Fruit fly (Drosophila melanogaster) whole organism, embryonic: ENCODE results near the gene klar.
A peak's percentile ranks its signal among the peaks of the same experiment; 100 is the strongest.

ENCODE experiments used
- CG10209 ChIP-seq: fragments of 200-800 bp; sonication (Bioruptor generic); optimal IDR thresholded peaks from 3 replicates; lab custom pipeline; 2017; ENCODE audit warnings: missing biosample characterization, mild to moderate bottlenecking, missing genetic modification characterization, missing genetic modification reagents
- CG10654 ChIP-seq: fragments of 200-800 bp; sonication (Bioruptor generic); optimal IDR thresholded peaks from 2 replicates; lab custom pipeline; 2016; ENCODE audit warnings: missing biosample characterization, missing genetic modification characterization
- CG11723 ChIP-seq: fragments of 200-800 bp; sonication (Bioruptor generic); optimal IDR thresholded peaks from 2 replicates; lab custom pipeline; 2017; ENCODE audit warnings: missing biosample characterization, mild to moderate bottlenecking, missing genetic modification characterization
- CG13287 ChIP-seq: fragments of 200-800 bp; sonication (Bioruptor generic); IDR thresholded peaks from 2 replicates; pipeline ENCODE4 v1.3.6; 2022; ENCODE audit warnings: missing biosample characterization, missing genetic modification characterization; ENCODE audit not compliant: partially characterized antibody
- CG18764 ChIP-seq: fragments of 200-800 bp; sonication (Bioruptor generic); optimal IDR thresholded peaks from 3 replicates; lab custom pipeline; 2016; ENCODE audit warnings: missing biosample characterization, missing genetic modification characterization
- CG2120 ChIP-seq: fragments of 200-800 bp; sonication (Bioruptor generic); optimal IDR thresholded peaks from 3 replicates; lab custom pipeline; 2016; ENCODE audit warnings: missing biosample characterization, missing genetic modification characterization
- CG2129 ChIP-seq: fragments of 200-800 bp; sonication (Bioruptor generic); IDR thresholded peaks from 2 replicates; pipeline ENCODE4 v1.3.6; 2022; ENCODE audit warnings: missing biosample characterization, missing genetic modification characterization; ENCODE audit not compliant: partially characterized antibody
- CG2199 ChIP-seq: fragments of 200-800 bp; sonication (Bioruptor generic); IDR thresholded peaks from 3 replicates; pipeline ENCODE4 v1.3.6; 2022; ENCODE audit warnings: missing biosample characterization, missing genetic modification characterization
- CG2202 ChIP-seq: fragments of 200-800 bp; sonication (Bioruptor generic); optimal IDR thresholded peaks from 2 replicates; lab custom pipeline; 2018; ENCODE audit warnings: missing biosample characterization, mild to moderate bottlenecking, missing genetic modification characterization
- CG2678 ChIP-seq: fragments of 200-800 bp; sonication (Bioruptor generic); optimal IDR thresholded peaks from 3 replicates; lab custom pipeline; 2019; ENCODE audit warnings: missing biosample characterization, mild to moderate bottlenecking, missing genetic modification characterization, moderate library complexity
- CG3065 ChIP-seq: fragments of 200-800 bp; sonication (Bioruptor generic); optimal IDR thresholded peaks from 2 replicates; lab custom pipeline; 2016; ENCODE audit warnings: missing biosample characterization, missing genetic modification characterization
- CG31365 ChIP-seq: fragments of 200-800 bp; sonication (Bioruptor generic); optimal IDR thresholded peaks from 2 replicates; lab custom pipeline; 2018; ENCODE audit warnings: missing biosample characterization, mild to moderate bottlenecking, missing genetic modification characterization
- CG4282 ChIP-seq: fragments of 200-800 bp; sonication (Bioruptor generic); optimal IDR thresholded peaks from 2 replicates; lab custom pipeline; 2016; ENCODE audit warnings: missing biosample characterization, missing genetic modification characterization
- CG5953 ChIP-seq: fragments of 200-800 bp; sonication (Bioruptor generic); IDR thresholded peaks from 2 replicates; pipeline ENCODE4 v1.3.6; 2022; ENCODE audit warnings: missing biosample characterization, missing genetic modification characterization
- CG7928 ChIP-seq: fragments of 200-800 bp; sonication (Bioruptor generic); optimal IDR thresholded peaks from 2 replicates; lab custom pipeline; 2017; ENCODE audit warnings: missing biosample characterization, mild to moderate bottlenecking, missing genetic modification characterization
- CG7987 ChIP-seq: fragments of 200-800 bp; sonication (Bioruptor generic); optimal IDR thresholded peaks from 2 replicates; lab custom pipeline; 2018; ENCODE audit warnings: missing biosample characterization, mild to moderate bottlenecking, missing genetic modification characterization, moderate library complexity
- D ChIP-seq, 2 experiments: fragments of 200-800 bp in 1 of 2; fragments of >200 bp in 1 of 2; sonication (Bioruptor generic) in 1 of 2; optimal IDR thresholded peaks; 2 replicates in 1 of 2; 3 replicates in 1 of 2; lab custom pipeline; 2017; ENCODE audit warnings: mild to moderate bottlenecking in 1 of 2, missing biosample characterization in 1 of 2, missing genetic modification characterization in 1 of 2, missing genetic modification reagents in 1 of 2
- D19A ChIP-seq: fragments of 200-800 bp; optimal IDR thresholded peaks from 3 replicates; lab custom pipeline; 2019; ENCODE audit warnings: missing biosample characterization, mild to moderate bottlenecking, missing genetic modification characterization, moderate library complexity
- Dp ChIP-seq: fragments of 200-800 bp; sonication (Bioruptor generic); optimal IDR thresholded peaks from 2 replicates; lab custom pipeline; 2018; ENCODE audit warnings: missing biosample characterization, mild to moderate bottlenecking, missing genetic modification characterization, moderate library complexity
- E2f1 ChIP-seq: fragments of 200-800 bp; sonication (Bioruptor generic); IDR thresholded peaks from 2 replicates; pipeline ENCODE4 v1.3.6; 2022; ENCODE audit warnings: missing biosample characterization, missing genetic modification characterization
- Ets65A ChIP-seq: fragments of 200-800 bp; sonication (Bioruptor generic); peaks from one replicate; lab custom pipeline; 2016; ENCODE audit warnings: missing biosample characterization, missing genetic modification characterization
- HHEX ChIP-seq: fragments of 200-800 bp; sonication (Bioruptor generic); optimal IDR thresholded peaks from 3 replicates; lab custom pipeline; 2017; ENCODE audit warnings: missing biosample characterization, mild to moderate bottlenecking, missing genetic modification characterization, missing genetic modification reagents
- MBD-R2 ChIP-seq: fragments of 200-800 bp; sonication (Bioruptor generic); IDR thresholded peaks from 2 replicates; pipeline ENCODE4 v1.3.6; 2022; ENCODE audit warnings: missing biosample characterization, missing genetic modification characterization
- Mad ChIP-seq: fragments of 200-800 bp; sonication (Bioruptor generic); optimal IDR thresholded peaks from 2 replicates; lab custom pipeline; 2016; ENCODE audit warnings: missing biosample characterization, missing genetic modification characterization
- Nf-YC ChIP-seq: fragments of 200-800 bp; optimal IDR thresholded peaks from 3 replicates; lab custom pipeline; 2019; ENCODE audit warnings: missing biosample characterization, mild to moderate bottlenecking, missing genetic modification characterization, moderate library complexity
- Pdp1 ChIP-seq, 2 experiments: fragments of 200-800 bp; sonication (Bioruptor generic); optimal IDR thresholded peaks; 3 replicates each; lab custom pipeline; 2016; ENCODE audit warnings: missing biosample characterization in 2 of 2, missing genetic modification characterization in 2 of 2, mild to moderate bottlenecking in 1 of 2, moderate library complexity in 1 of 2
- Side ChIP-seq: fragments of 200-800 bp; sonication (Bioruptor generic); optimal IDR thresholded peaks from 2 replicates; lab custom pipeline; 2016; ENCODE audit warnings: missing biosample characterization, missing genetic modification characterization
- Sin3A ChIP-seq: fragments of >200 bp; optimal IDR thresholded peaks from 2 replicates; lab custom pipeline; 2018
- Spps ChIP-seq: fragments of 200-800 bp; sonication (Bioruptor generic); optimal IDR thresholded peaks from 2 replicates; lab custom pipeline; 2018; ENCODE audit warnings: missing biosample characterization, mild to moderate bottlenecking, missing genetic modification characterization
- amos ChIP-seq: fragments of 200-800 bp; sonication (Bioruptor generic); IDR thresholded peaks from 2 replicates; pipeline ENCODE4 v1.3.6; 2022; ENCODE audit warnings: missing biosample characterization, missing genetic modification characterization; ENCODE audit not compliant: partially characterized antibody
- cato ChIP-seq: fragments of 200-800 bp; sonication (Bioruptor generic); optimal IDR thresholded peaks from 2 replicates; lab custom pipeline; 2016; ENCODE audit warnings: missing biosample characterization, missing genetic modification characterization, borderline replicate concordance
- dati ChIP-seq: fragments of 200-800 bp; sonication (Bioruptor generic); IDR thresholded peaks from 2 replicates; pipeline ENCODE4 v1.3.6; 2022; ENCODE audit warnings: missing biosample characterization, missing genetic modification characterization
- gt ChIP-seq: fragments of 200-800 bp; sonication (Bioruptor generic); IDR thresholded peaks from 2 replicates; pipeline ENCODE4 v1.3.6; 2022; ENCODE audit warnings: missing biosample characterization, missing genetic modification characterization
- hb ChIP-seq: fragments of 200-800 bp; sonication (Bioruptor generic); IDR thresholded peaks from 3 replicates; pipeline ENCODE4 v1.3.6; 2022; ENCODE audit warnings: missing biosample characterization, missing genetic modification characterization; ENCODE audit not compliant: partially characterized antibody
- hkb ChIP-seq, 2 experiments: fragments of 200-800 bp in 1 of 2; fragments of >200 bp in 1 of 2; sonication (Bioruptor generic) in 1 of 2; IDR thresholded peaks in 1 of 2; optimal IDR thresholded peaks in 1 of 2; 2 replicates each; pipeline versions ENCODE4 v1.3.6 to Lab custom; 2017 to 2022; ENCODE audit warnings: missing biosample characterization in 1 of 2, missing genetic modification characterization in 1 of 2
- hth ChIP-seq: fragments of >200 bp; optimal IDR thresholded peaks from 2 replicates; lab custom pipeline; 2017; ENCODE audit warnings: inconsistent platforms
- maf-S ChIP-seq: fragments of 200-800 bp; sonication (Bioruptor generic); optimal IDR thresholded peaks from 2 replicates; lab custom pipeline; 2016; ENCODE audit warnings: missing biosample characterization, missing genetic modification characterization
- pan ChIP-seq, 4 experiments: fragments of >200 bp in 3 of 4; fragments of 200-800 bp in 1 of 4; sonication (Bioruptor generic) in 1 of 4; optimal IDR thresholded peaks in 3 of 4; IDR thresholded peaks in 1 of 4; 2 replicates each; pipeline versions ENCODE4 v1.3.6 to Lab custom; 2017 to 2022; ENCODE audit warnings: missing biosample characterization in 2 of 4, missing genetic modification characterization in 2 of 4, mixed read lengths in 1 of 4
- pb ChIP-seq: fragments of 200-800 bp; sonication (Bioruptor generic); optimal IDR thresholded peaks from 3 replicates; lab custom pipeline; 2016; ENCODE audit warnings: missing biosample characterization, missing genetic modification characterization
- pum ChIP-seq: fragments of 200-800 bp; sonication (Bioruptor generic); optimal IDR thresholded peaks from 2 replicates; lab custom pipeline; 2016; ENCODE audit warnings: missing biosample characterization, missing genetic modification characterization
- ranshi ChIP-seq: fragments of 200-800 bp; sonication (Bioruptor generic); IDR thresholded peaks from 2 replicates; pipeline ENCODE4 v1.3.6; 2022; ENCODE audit warnings: missing biosample characterization, missing genetic modification characterization
- rib ChIP-seq: fragments of 200-800 bp; sonication (Bioruptor generic); IDR thresholded peaks from 2 replicates; pipeline ENCODE4 v1.3.6; 2022; ENCODE audit warnings: missing biosample characterization, missing genetic modification characterization
- slou ChIP-seq: fragments of 200-800 bp; sonication (Bioruptor generic); optimal IDR thresholded peaks from 3 replicates; lab custom pipeline; 2016; ENCODE audit warnings: missing biosample characterization, missing genetic modification characterization
- sna ChIP-seq: fragments of 200-800 bp; sonication (Bioruptor generic); IDR thresholded peaks from 2 replicates; pipeline ENCODE4 v1.3.6; 2022; ENCODE audit warnings: missing biosample characterization, missing genetic modification characterization; ENCODE audit not compliant: partially characterized antibody
- sug ChIP-seq: fragments of 200-800 bp; optimal IDR thresholded peaks from 2 replicates; lab custom pipeline; 2019; ENCODE audit warnings: missing biosample characterization, mild to moderate bottlenecking, missing genetic modification characterization, moderate library complexity
- ttk ChIP-seq: fragments of 200-800 bp; sonication (Bioruptor generic); IDR thresholded peaks from 2 replicates; pipeline ENCODE4 v2.1.2; 2022; ENCODE audit warnings: missing biosample characterization, missing genetic modification characterization
- usp ChIP-seq: fragments of >200 bp; optimal IDR thresholded peaks from 2 replicates; lab custom pipeline; 2017; ENCODE audit warnings: missing biosample characterization, missing genetic modification characterization
- wor ChIP-seq: fragments of 200-800 bp; sonication (Bioruptor generic); IDR thresholded peaks from 2 replicates; pipeline ENCODE4 v1.3.6; 2022; ENCODE audit warnings: missing biosample characterization, missing genetic modification characterization
- zen2 ChIP-seq: fragments of 200-800 bp; sonication (Bioruptor generic); IDR thresholded peaks from 3 replicates; pipeline ENCODE4 v1.3.6; 2022; ENCODE audit warnings: missing biosample characterization, missing genetic modification characterization; ENCODE audit not compliant: partially characterized antibody

Gene klar

dm6 chr3L:545512-546161 is 5.2 kb upstream of the klar start (continued):
- TF ChIP-seq CG2199 (GFP tag; lab: Robert Waterston, UW) (no peak), ttk (GFP tag; lab: Robert Waterston, UW) (peak; percentile 49; the same call in 1 of the 2 replicates), ranshi (GFP tag; lab: Robert Waterston, UW) (peak; percentile 73), maf-S (GFP tag; lab: Kevin White, UChicago) (peak; percentile 19), CG10209 (peak; percentile 42), CG7928 (GFP tag; lab: Kevin White, UChicago) (no peak), pb (peak; percentile 42), dati (GFP tag; lab: Robert Waterston, UW) (no peak), E2f1 (peak; percentile 67; the same call in 1 of the 2 replicates), Spps (tag; lab: Kevin White, UChicago) (no peak), D (optimal IDR thresholded peaks at IDR 0.05; lab: Kevin White, UChicago) (no peak), D (GFP tag; optimal IDR thresholded peaks at IDR 0.05; lab: Kevin White, UChicago) (no peak), HHEX (GFP tag; lab: Kevin White, UChicago) (peak; percentile 67), CG2129 (GFP tag; lab: Robert Waterston, UW) (no peak), Sin3A (lab: Kevin White, UChicago) (no peak), Nf-YC (tag; lab: Kevin White, UChicago) (no peak), Mad (GFP tag; lab: Kevin White, UChicago) (peak; percentile 57), pum (peak; percentile 39), CG10654 (no peak), Dp (GFP tag; lab: Kevin White, UChicago) (no peak), D19A (tag; lab: Kevin White, UChicago) (peak; percentile 41), rib (GFP tag; lab: Robert Waterston, UW) (peak; percentile 70), gt (GFP tag; lab: Robert Waterston, UW) (no peak), CG2202 (tag; lab: Kevin White, UChicago) (no peak), hb (GFP tag; lab: Robert Waterston, UW) (no peak), zen2 (GFP tag; lab: Robert Waterston, UW) (no peak), CG18764 (GFP tag; lab: Kevin White, UChicago) (no peak), slou (no peak), usp (no peak), CG31365 (peak; percentile 28), hkb (optimal IDR thresholded peaks at IDR 0.05; lab: Kevin White, UChicago) (no peak), hkb (GFP tag; IDR thresholded peaks at IDR 0.05; lab: Robert Waterston, UW) (peak; percentile 68), CG11723 (GFP tag; lab: Kevin White, UChicago) (no peak), cato (GFP tag; lab: Kevin White, UChicago) (no peak), CG4282 (GFP tag; lab: Kevin White, UChicago) (peak; percentile 8), CG13287 (GFP tag; lab: Robert Waterston, UW) (no peak), wor (GFP tag; lab: Robert Waterston, UW) (peak; percentile 32; the same call in 1 of the 2 replicates), amos (GFP tag; lab: Robert Waterston, UW) (no peak; the same call in 1 of the 2 replicates), Ets65A (GFP tag; lab: Kevin White, UChicago) (peak; percentile 95), Side (GFP tag; lab: Kevin White, UChicago) (peak; percentile 60), Pdp1 (GFP tag; optimal IDR thresholded peaks at IDR 0.05; lab: Kevin White, UChicago) (peak; percentile 62 to 66), sug (peak; percentile 22), pan (optimal IDR thresholded peaks at IDR 0.05; lab: Kevin White, UChicago) (no peak), pan (GFP tag; optimal IDR thresholded peaks at IDR 0.05 in 1 of 2, IDR thresholded peaks at IDR 0.05 in 1 of 2) (peak in 1 of 2 experiments; percentile 80), MBD-R2 (GFP tag; lab: Robert Waterston, UW) (peak; percentile 39; the same call in 1 of the 2 replicates), CG7987 (peak; percentile 26), CG5953 (GFP tag; lab: Robert Waterston, UW) (no peak), CG2678 (peak; percentile 83), CG2120 (GFP tag; lab: Kevin White, UChicago) (peak; percentile 93), CG3065 (GFP tag; lab: Kevin White, UChicago) (no peak), sna (no peak), hth (lab: Kevin White, UChicago) (no peak)
